Fruit fly (Drosophila melanogaster) whole organism, pupa: ENCODE measurements around the gene krz.

Experiments used
- CG10348 ChIP-seq: fragments of 200-800 bp; sonication (Bioruptor generic); IDR thresholded peaks from 2 replicates; pipeline ENCODE4 v1.3.6; 2022; ENCODE audit warnings: missing biosample characterization, missing genetic modification characterization
- CG12605 ChIP-seq: fragments of 200-800 bp; sonication (Bioruptor generic); IDR thresholded peaks from 2 replicates; pipeline ENCODE4 v1.3.6; 2022; ENCODE audit warnings: missing biosample characterization, missing genetic modification characterization
- CG13204 ChIP-seq: fragments of 200-800 bp; sonication (Bioruptor generic); optimal IDR thresholded peaks from 2 replicates; lab custom pipeline; 2018; ENCODE audit warnings: missing biosample characterization, mild to moderate bottlenecking, missing genetic modification characterization, moderate library complexity
- CG14655 ChIP-seq: fragments of 200-800 bp; sonication (Bioruptor generic); optimal IDR thresholded peaks from 3 replicates; lab custom pipeline; 2017; ENCODE audit warnings: mild to moderate bottlenecking, missing biosample characterization, missing genetic modification reagents, missing genetic modification characterization
- CG15710 ChIP-seq: fragments of 200-800 bp; sonication (Bioruptor generic); optimal IDR thresholded peaks from 2 replicates; lab custom pipeline; 2018; ENCODE audit warnings: missing biosample characterization, mild to moderate bottlenecking, missing genetic modification characterization, moderate library complexity
- CG17806 ChIP-seq: fragments of 200-800 bp; sonication (Bioruptor generic); optimal IDR thresholded peaks from 2 replicates; lab custom pipeline; 2018; ENCODE audit warnings: missing biosample characterization, mild to moderate bottlenecking, missing genetic modification characterization, moderate library complexity
- CG32121 ChIP-seq: fragments of 200-800 bp; sonication (Bioruptor generic); IDR thresholded peaks from 2 replicates; pipeline ENCODE4 v1.3.6; 2022; ENCODE audit warnings: missing biosample characterization, missing genetic modification characterization
- CG34367 ChIP-seq: fragments of 200-800 bp; sonication (Bioruptor generic); optimal IDR thresholded peaks from 2 replicates; lab custom pipeline; 2018; ENCODE audit warnings: missing biosample characterization, mild to moderate bottlenecking, missing genetic modification characterization
- CG4496 ChIP-seq: fragments of 200-800 bp; sonication (Bioruptor generic); IDR thresholded peaks from 3 replicates; pipeline ENCODE4 v1.3.6; 2022; ENCODE audit warnings: missing biosample characterization, missing genetic modification characterization
- CG8159 ChIP-seq: fragments of 200-800 bp; sonication (Bioruptor generic); optimal IDR thresholded peaks from 3 replicates; lab custom pipeline; 2018; ENCODE audit warnings: missing biosample characterization, mild to moderate bottlenecking, missing genetic modification characterization, moderate library complexity
- CG8301 ChIP-seq: fragments of 200-800 bp; sonication (Bioruptor generic); optimal IDR thresholded peaks from 2 replicates; lab custom pipeline; 2018; ENCODE audit warnings: missing biosample characterization, mild to moderate bottlenecking, missing genetic modification characterization
- CG9948 ChIP-seq: fragments of 200-800 bp; sonication (Bioruptor generic); optimal IDR thresholded peaks from 2 replicates; lab custom pipeline; 2018; ENCODE audit warnings: missing biosample characterization, mild to moderate bottlenecking, missing genetic modification characterization, moderate library complexity
- D1 ChIP-seq: fragments of 200-800 bp; sonication (Bioruptor generic); optimal IDR thresholded peaks from 2 replicates; lab custom pipeline; 2018; ENCODE audit warnings: missing biosample characterization, mild to moderate bottlenecking, missing genetic modification characterization, moderate library complexity
- EcR ChIP-seq: fragments of 200-800 bp; sonication (Bioruptor generic); optimal IDR thresholded peaks from 3 replicates; lab custom pipeline; 2019; ENCODE audit warnings: missing biosample characterization, missing genetic modification characterization, mild to moderate bottlenecking, moderate library complexity, missing genetic modification reagents
- Ets98B ChIP-seq: fragments of 200-800 bp; sonication (Bioruptor generic); IDR thresholded peaks from 2 replicates; pipeline ENCODE4 v1.3.6; 2022; ENCODE audit warnings: missing biosample characterization, missing genetic modification characterization
- Pif1A ChIP-seq: fragments of 200-800 bp; sonication (Bioruptor generic); optimal IDR thresholded peaks from 3 replicates; lab custom pipeline; 2016; ENCODE audit warnings: missing biosample characterization, missing genetic modification characterization
- Pif1B ChIP-seq: fragments of 200-800 bp; sonication (Bioruptor generic); optimal IDR thresholded peaks from 3 replicates; lab custom pipeline; 2016; ENCODE audit warnings: missing biosample characterization, missing genetic modification characterization
- Snoo ChIP-seq: fragments of 200-800 bp; sonication (Bioruptor generic); optimal IDR thresholded peaks from 3 replicates; lab custom pipeline; 2017; ENCODE audit warnings: missing biosample characterization, mild to moderate bottlenecking, missing genetic modification characterization, inconsistent platforms
- fd96Ca ChIP-seq: fragments of 200-800 bp; sonication (Bioruptor generic); IDR thresholded peaks from 3 replicates; pipeline ENCODE4 v1.3.6; 2022; ENCODE audit warnings: missing biosample characterization, missing genetic modification characterization
- gl ChIP-seq: fragments of 200-800 bp; sonication (Bioruptor generic); optimal IDR thresholded peaks from 2 replicates; lab custom pipeline; 2018; ENCODE audit warnings: missing biosample characterization, mild to moderate bottlenecking, missing genetic modification characterization
- rn ChIP-seq: fragments of 200-800 bp; sonication (Bioruptor generic); IDR thresholded peaks from 2 replicates; pipeline ENCODE4 v1.3.6; 2022; ENCODE audit warnings: missing biosample characterization, missing genetic modification characterization

The krz gene

DNA sequence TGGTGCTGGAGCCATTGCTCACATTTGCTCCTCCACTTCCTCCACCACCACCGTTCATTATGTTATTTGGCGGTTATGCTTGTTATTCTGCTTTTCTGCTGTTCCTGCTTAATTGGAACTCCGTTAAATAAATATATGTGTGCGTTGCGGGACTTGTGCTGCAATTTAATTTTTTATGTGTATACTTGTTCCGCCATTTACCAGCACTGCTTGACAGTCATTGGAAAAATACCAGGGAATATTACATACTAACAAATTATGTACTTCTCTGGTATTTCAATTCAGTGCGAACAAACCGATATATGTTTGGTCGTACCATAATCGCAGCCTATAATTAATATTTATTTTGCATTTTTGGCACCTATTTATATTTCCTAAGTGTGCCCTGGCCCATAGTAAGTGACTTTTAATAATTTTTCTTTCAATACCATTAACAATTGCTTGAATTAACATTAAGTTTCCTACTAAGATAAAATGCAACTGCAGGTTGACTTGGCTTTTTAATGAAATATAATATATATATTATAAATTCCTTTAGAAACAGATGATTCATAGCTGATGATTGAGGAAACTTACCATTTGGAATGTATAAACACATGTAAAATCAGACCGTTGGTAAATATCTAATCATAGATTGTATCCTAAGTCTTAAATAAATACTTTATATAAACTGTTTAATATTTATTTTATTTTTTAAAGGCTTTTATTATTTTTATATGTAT lies at the start of gene krz, which contains the start of gene mod:
Gene krz, minus strand, starts transcription at position 212 of the 722 bp plus-strand sequence.
Gene mod, plus strand, starts transcription at position 279 of the 722 bp plus-strand sequence.
- TF ChIP-seq Pif1A (GFP tag; lab: Kevin White, UChicago) = no peak
- TF ChIP-seq CG9948 (tag; lab: Kevin White, UChicago) = peak; percentile 7
- no peak for TF ChIP-seq D1 (tag; lab: Kevin White, UChicago)
- no peak for TF ChIP-seq CG17806
- no peak for TF ChIP-seq CG15710 (tag; lab: Kevin White, UChicago)
- TF ChIP-seq Snoo (tag; lab: Kevin White, UChicago) = no peak
- TF ChIP-seq Ets98B = no peak
- TF ChIP-seq, all 21 proteins: peak for 1

DNA sequence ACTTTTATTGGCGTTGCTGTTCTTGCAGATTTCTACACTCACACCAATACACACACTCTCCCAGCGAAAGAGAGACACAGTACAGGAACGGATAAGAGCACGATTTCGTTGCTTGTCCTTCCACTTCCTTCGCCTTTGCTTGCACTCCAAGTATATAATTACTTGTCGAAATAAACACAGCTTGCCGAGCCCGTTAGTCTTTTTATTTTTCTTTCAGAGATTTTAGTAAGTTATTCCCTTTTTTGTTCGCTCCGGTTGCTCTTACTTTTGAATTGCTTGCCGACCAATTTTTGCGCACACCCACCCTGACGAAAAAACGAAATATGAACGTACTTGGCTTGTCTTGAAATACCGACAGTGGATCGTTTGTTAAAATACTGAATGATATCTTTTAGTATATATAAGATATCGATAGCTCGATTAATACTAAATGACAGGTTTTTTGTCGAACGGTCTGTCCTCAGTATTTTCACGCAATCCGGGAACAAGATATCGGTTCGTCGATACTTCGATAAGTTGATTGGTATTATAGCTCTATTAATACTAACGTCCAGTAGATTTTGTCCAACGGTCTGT lies 16.4 kb upstream of the krz start, which contains the start of gene Map205:
Gene Map205, minus strand, starts transcription at position 332 of the 576 bp plus-strand sequence.
- TF ChIP-seq Pif1A (GFP tag; lab: Kevin White, UChicago) (peak; percentile 47), gl (tag; lab: Kevin White, UChicago) (no peak), CG8301 (no peak), Snoo (tag; lab: Kevin White, UChicago) (peak; percentile 3), CG15710 (tag; lab: Kevin White, UChicago) (peak; percentile 4), CG12605 (GFP tag; lab: Robert Waterston, UW) (no peak), EcR (GFP tag; lab: Kevin White, UChicago) (peak; percentile 19), CG13204 (no peak), Pif1B (GFP tag; lab: Kevin White, UChicago) (peak; percentile 60), rn (GFP tag; lab: Robert Waterston, UW) (no peak)
- TF ChIP-seq, all 21 proteins: peak for 5

- no peak for TF ChIP-seq fd96Ca
- TF ChIP-seq D1 (tag; lab: Kevin White, UChicago) = no peak
- TF ChIP-seq Pif1A (GFP tag; lab: Kevin White, UChicago) = no peak
- no peak for TF ChIP-seq CG9948 (tag; lab: Kevin White, UChicago)
- no peak for TF ChIP-seq gl (tag; lab: Kevin White, UChicago)
- TF ChIP-seq rn (GFP tag; lab: Robert Waterston, UW) = no peak
- TF ChIP-seq CG14655 (GFP tag; lab: Kevin White, UChicago) = no peak
- TF ChIP-seq EcR (GFP tag; lab: Kevin White, UChicago) = no peak
- no peak for TF ChIP-seq Ets98B
- no peak for TF ChIP-seq Snoo (tag; lab: Kevin White, UChicago)
- TF ChIP-seq CG32121 = no peak
- no peak for TF ChIP-seq CG15710 (tag; lab: Kevin White, UChicago)
- TF ChIP-seq CG34367 (tag; lab: Kevin White, UChicago) = no peak
- no peak for TF ChIP-seq Pif1B (GFP tag; lab: Kevin White, UChicago)
- no peak for TF ChIP-seq CG8159
- TF ChIP-seq CG4496 (GFP tag; lab: Robert Waterston, UW) = no peak
- no peak for TF ChIP-seq CG8301
- no peak for TF ChIP-seq CG12605 (GFP tag; lab: Robert Waterston, UW)
Observed at dm6 chr3R:32060214-32060613, 8.4 kb upstream of the krz start.

- TF ChIP-seq CG4496 (GFP tag; lab: Robert Waterston, UW) (no peak), fd96Ca (no peak), CG9948 (tag; lab: Kevin White, UChicago) (no peak), CG32121 (no peak), CG34367 (tag; lab: Kevin White, UChicago) (no peak)
Observed at dm6 chr3R:32052504-32052815, 667 bp upstream of the krz start.

- TF ChIP-seq CG13204 (no peak), CG32121 (no peak)
- TF ChIP-seq, all 21 proteins: peak for 0
Observed at dm6 chr3R:32050685-32051084, 1.1 kb downstream of the krz start.

DNA sequence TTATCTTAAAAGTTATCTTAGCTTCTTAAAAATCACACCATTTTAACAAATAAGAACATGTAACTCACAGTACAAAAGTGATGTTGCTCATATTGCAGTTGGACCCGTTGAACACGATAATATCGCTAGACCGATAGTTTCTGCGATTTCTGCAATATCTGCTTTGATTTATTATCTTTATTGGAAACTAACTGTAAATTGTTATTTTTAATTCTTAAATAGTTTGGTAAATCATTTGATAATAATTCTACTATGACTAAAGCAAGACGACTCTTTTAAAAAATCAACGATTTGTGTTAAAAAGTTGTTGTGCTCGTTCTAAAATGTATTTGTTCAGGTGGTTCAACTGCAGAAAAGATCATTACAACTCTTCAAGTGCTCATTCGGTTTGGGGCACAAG lies 5.1 kb downstream of the krz start:
- TF ChIP-seq CG14655 (GFP tag; lab: Kevin White, UChicago) = no peak
- TF ChIP-seq rn (GFP tag; lab: Robert Waterston, UW) = no peak
- no peak for TF ChIP-seq CG17806
- no peak for TF ChIP-seq fd96Ca
- no peak for TF ChIP-seq EcR (GFP tag; lab: Kevin White, UChicago)
- TF ChIP-seq CG32121 = no peak
- TF ChIP-seq Snoo (tag; lab: Kevin White, UChicago) = no peak
- no peak for TF ChIP-seq CG15710 (tag; lab: Kevin White, UChicago)
- TF ChIP-seq CG10348 (GFP tag; lab: Robert Waterston, UW) = no peak
- no peak for TF ChIP-seq Ets98B

dm6 chr3R:32043778-32044177 lies 8.0 kb downstream of the krz start:
- TF ChIP-seq CG15710 (tag; lab: Kevin White, UChicago) (no peak), CG34367 (tag; lab: Kevin White, UChicago) (no peak), EcR (GFP tag; lab: Kevin White, UChicago) (no peak), Pif1B (GFP tag; lab: Kevin White, UChicago) (no peak), CG4496 (GFP tag; lab: Robert Waterston, UW) (no peak), Ets98B (no peak), CG17806 (no peak), CG8301 (no peak), CG32121 (no peak), Pif1A (GFP tag; lab: Kevin White, UChicago) (no peak), CG8159 (no peak)
